Worm (Caenorhabditis elegans) whole organism, young adult: ENCODE data around the gene cyp-33C2.

Source experiments
- B0019.2 ChIP-seq: fragments of 200-800 bp; sonication (Bioruptor generic); conservative IDR thresholded peaks from 2 replicates; pipeline ENCODE4 v1.3.6; 2022; ENCODE audit warnings: missing genetic modification reagents, missing genetic modification characterization, missing compliant biosample characterization
- F22D6.2 ChIP-seq: sonication (generic microtip); optimal IDR thresholded peaks from 2 replicates; lab custom pipeline; 2016; ENCODE audit warnings: mild to moderate bottlenecking, missing genetic modification characterization, missing compliant biosample characterization
- K11D2.4 ChIP-seq: fragments of 200-800 bp; sonication (Bioruptor generic); IDR thresholded peaks from 2 replicates; pipeline ENCODE4 v1.3.6; 2022; ENCODE audit warnings: missing genetic modification reagents, missing genetic modification characterization, missing compliant biosample characterization
- K12H6.12 ChIP-seq: fragments of 200-800 bp; sonication (Bioruptor generic); optimal IDR thresholded peaks from 2 replicates; lab custom pipeline; 2018; ENCODE audit warnings: mild to moderate bottlenecking, missing genetic modification characterization, missing compliant biosample characterization
- T26A5.8 ChIP-seq: sonication (generic microtip); optimal IDR thresholded peaks from 2 replicates; lab custom pipeline; 2016; ENCODE audit warnings: missing genetic modification characterization, missing compliant biosample characterization
- Y53F4B.3 ChIP-seq: fragments of 200-800 bp; sonication (Bioruptor generic); IDR thresholded peaks from 2 replicates; pipeline ENCODE4 v1.3.6; 2022; ENCODE audit warnings: missing genetic modification reagents, missing genetic modification characterization, missing compliant biosample characterization
- atf-7 ChIP-seq: sonication (generic microtip); optimal IDR thresholded peaks from 2 replicates; lab custom pipeline; 2017; ENCODE audit warnings: mild to moderate bottlenecking, missing genetic modification characterization, missing compliant biosample characterization
- attf-6 ChIP-seq: fragments of 200-800 bp; sonication (Bioruptor generic); IDR thresholded peaks from 2 replicates; pipeline ENCODE4 v1.3.6; 2022; ENCODE audit warnings: missing genetic modification reagents, missing genetic modification characterization, missing compliant biosample characterization
- ccch-3 ChIP-seq: fragments of 200-800 bp; sonication (Bioruptor generic); optimal IDR thresholded peaks from 2 replicates; lab custom pipeline; 2018; ENCODE audit warnings: mild to moderate bottlenecking, missing genetic modification characterization, missing compliant biosample characterization
- cebp-1 ChIP-seq, 2 experiments: fragments of 200-800 bp in 1 of 2; sonication (Bioruptor generic) in 1 of 2; sonication (generic microtip) in 1 of 2; IDR thresholded peaks in 1 of 2; optimal IDR thresholded peaks in 1 of 2; 2 replicates each; pipeline versions ENCODE4 v1.3.6 to Lab custom; 2017 to 2022; ENCODE audit warnings: missing compliant biosample characterization in 2 of 2, missing genetic modification characterization in 2 of 2, mild to moderate bottlenecking in 1 of 2, missing genetic modification reagents in 1 of 2, moderate library complexity in 1 of 2
- ceh-100 ChIP-seq: fragments of 200-800 bp; sonication (Bioruptor generic); IDR thresholded peaks from 2 replicates; pipeline ENCODE4 v1.3.6; 2022; ENCODE audit warnings: missing genetic modification reagents, missing genetic modification characterization, missing compliant biosample characterization
- ceh-27 ChIP-seq: fragments of 200-800 bp; sonication (Bioruptor generic); optimal IDR thresholded peaks from 2 replicates; lab custom pipeline; 2018; ENCODE audit warnings: mild to moderate bottlenecking, missing genetic modification characterization, moderate library complexity, missing compliant biosample characterization
- ceh-79 ChIP-seq: sonication (generic microtip); optimal IDR thresholded peaks from 2 replicates; lab custom pipeline; 2017; ENCODE audit warnings: mild to moderate bottlenecking, missing genetic modification characterization, missing compliant biosample characterization
- chd-7 ChIP-seq: sonication (generic microtip); optimal IDR thresholded peaks from 2 replicates; lab custom pipeline; 2016; ENCODE audit warnings: mild to moderate bottlenecking, missing genetic modification characterization, moderate library complexity, missing compliant biosample characterization
- dox-1 ChIP-seq: fragments of 200-800 bp; sonication (Bioruptor generic); IDR thresholded peaks from 2 replicates; pipeline ENCODE4 v1.3.6; 2022; ENCODE audit warnings: missing genetic modification reagents, missing genetic modification characterization, missing compliant biosample characterization
- egrh-3 ChIP-seq: fragments of 200-800 bp; sonication (Bioruptor generic); IDR thresholded peaks from 2 replicates; pipeline ENCODE4 v1.3.6; 2022; ENCODE audit warnings: missing genetic modification reagents, missing genetic modification characterization, missing compliant biosample characterization
- hlh-12 ChIP-seq: sonication (generic microtip); optimal IDR thresholded peaks from 2 replicates; lab custom pipeline; 2016; ENCODE audit warnings: missing genetic modification characterization, missing compliant biosample characterization
- hmg-1.2 ChIP-seq: fragments of 200-800 bp; sonication (Bioruptor generic); IDR thresholded peaks from 2 replicates; pipeline ENCODE4 v1.3.6; 2022; ENCODE audit warnings: missing genetic modification reagents, missing genetic modification characterization, missing compliant biosample characterization
- hrde-1 ChIP-seq: sonication (generic microtip); optimal IDR thresholded peaks from 2 replicates; lab custom pipeline; 2016; ENCODE audit warnings: missing genetic modification characterization, mild to moderate bottlenecking, missing compliant biosample characterization, moderate library complexity, missing genotype, missing genetic modification reagents, borderline replicate concordance
- hsf-1 ChIP-seq: fragments of 200-800 bp; sonication (Bioruptor generic); IDR thresholded peaks from 2 replicates; pipeline ENCODE4 v1.3.6; 2022; ENCODE audit warnings: missing genetic modification reagents, missing genetic modification characterization, missing compliant biosample characterization
- let-526 ChIP-seq: fragments of 200-800 bp; sonication (Bioruptor generic); IDR thresholded peaks from 2 replicates; pipeline ENCODE4 v1.3.6; 2022; ENCODE audit warnings: missing genetic modification reagents, missing genetic modification characterization, missing compliant biosample characterization
- lin-26 ChIP-seq: fragments of 200-800 bp; sonication (Bioruptor generic); IDR thresholded peaks from 2 replicates; pipeline ENCODE4 v1.3.6; 2022; ENCODE audit warnings: missing genetic modification reagents, missing genetic modification characterization, missing compliant biosample characterization
- lin-35 ChIP-seq, 3 experiments: fragments of 150-350 bp in 2 of 3; sonication (generic microtip) in 1 of 3; optimal IDR thresholded peaks; 2 replicates each; lab custom pipeline; 2014 to 2018; ENCODE audit warnings: missing biosample characterization in 3 of 3, missing genetic modification characterization in 3 of 3, missing genetic modification reagents in 3 of 3
- lin-40 ChIP-seq: sonication (generic microtip); optimal IDR thresholded peaks from 2 replicates; lab custom pipeline; 2016; ENCODE audit warnings: missing genetic modification characterization, mild to moderate bottlenecking, missing compliant biosample characterization, missing genotype, missing genetic modification reagents
- mcd-1 ChIP-seq: fragments of 200-800 bp; sonication (Bioruptor generic); IDR thresholded peaks from 2 replicates; pipeline ENCODE4 v1.3.6; 2022; ENCODE audit warnings: missing genetic modification reagents, missing genetic modification characterization, missing compliant biosample characterization
- nhr-120 ChIP-seq: fragments of 200-800 bp; sonication (Bioruptor generic); IDR thresholded peaks from 2 replicates; pipeline ENCODE4 v1.3.6; 2022; ENCODE audit warnings: missing genetic modification characterization, missing compliant biosample characterization
- nhr-80 ChIP-seq: sonication (generic microtip); optimal IDR thresholded peaks from 2 replicates; lab custom pipeline; 2016; ENCODE audit warnings: missing genetic modification characterization, missing compliant biosample characterization
- rpc-1 ChIP-seq, 2 experiments: fragments of 150-350 bp in 1 of 2; sonication (generic microtip) in 1 of 2; optimal IDR thresholded peaks; 2 replicates each; lab custom pipeline; 2014 to 2018; ENCODE audit warnings: missing biosample characterization in 1 of 2, missing genetic modification characterization in 1 of 2, missing genetic modification reagents in 1 of 2, missing genotype in 1 of 2
- snpc-1.1 ChIP-seq: sonication (generic microtip); optimal IDR thresholded peaks from 2 replicates; lab custom pipeline; 2017; ENCODE audit warnings: missing genetic modification characterization, mild to moderate bottlenecking, missing compliant biosample characterization, antibody characterized with exemption, moderate library complexity, missing genotype, missing genetic modification reagents; ENCODE audit not compliant: insufficient read depth
- snpc-4 ChIP-seq, 5 experiments: fragments of 150-350 bp in 1 of 5; sonication (generic microtip) in 4 of 5; optimal IDR thresholded peaks; 2 replicates each; lab custom pipeline; 2014 to 2018; ENCODE audit warnings: missing genetic modification characterization in 5 of 5, missing biosample characterization in 3 of 5, antibody characterized with exemption in 2 of 5, mild to moderate bottlenecking in 2 of 5, missing compliant biosample characterization in 2 of 5, missing genotype in 2 of 5, moderate library complexity in 2 of 5, missing genetic modification reagents in 1 of 5
- tbp1 ChIP-seq: fragments of 200-800 bp; sonication (Bioruptor generic); optimal IDR thresholded peaks from 2 replicates; lab custom pipeline; 2018; ENCODE audit warnings: mild to moderate bottlenecking, missing genetic modification characterization, missing compliant biosample characterization
- unc-62 ChIP-seq: fragments of 150-350 bp; optimal IDR thresholded peaks from 2 replicates; lab custom pipeline; 2014; ENCODE audit warnings: missing biosample characterization, missing genetic modification reagents, missing genetic modification characterization
- zfh-2 ChIP-seq: fragments of 200-800 bp; sonication (Bioruptor generic); conservative IDR thresholded peaks from 2 replicates; pipeline ENCODE4 v1.3.6; 2022; ENCODE audit warnings: missing genetic modification reagents, missing genetic modification characterization, missing compliant biosample characterization
- ztf-18 ChIP-seq: sonication (generic microtip); optimal IDR thresholded peaks from 2 replicates; lab custom pipeline; 2016; ENCODE audit warnings: missing genotype, mild to moderate bottlenecking, missing genetic modification characterization, missing compliant biosample characterization

The cyp-33C2 gene

DNA sequence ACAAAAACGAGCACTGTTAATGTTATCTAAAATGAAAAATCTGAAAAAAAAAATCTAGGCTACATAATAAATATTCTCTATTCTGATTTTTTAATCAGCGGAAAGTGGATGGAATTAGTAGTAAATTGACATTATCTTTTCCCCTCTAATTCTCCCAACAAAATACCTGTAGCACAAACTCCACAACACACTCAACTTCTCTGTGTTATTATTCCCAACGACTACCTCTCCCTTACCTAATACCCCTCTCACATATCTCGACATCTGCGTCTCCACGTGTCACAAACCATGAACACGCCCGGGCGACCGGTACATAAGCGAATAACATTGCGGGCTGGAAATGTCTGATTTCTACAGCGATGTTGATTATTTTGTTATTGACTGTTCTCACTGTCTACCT lies at the start of gene cyp-33C2:
TSS of gene cyp-33C2 (plus strand) at position 327 of the 400 bp plus-strand sequence.
- TF ChIP-seq cebp-1 (GFP tag; IDR thresholded peaks at IDR 0.05; lab: Robert Waterston, UW) = no peak
- TF ChIP-seq cebp-1 (tag; optimal IDR thresholded peaks at IDR 0.05; lab: Kevin White, UChicago) = no peak
- TF ChIP-seq hlh-12 = no peak
- no peak for TF ChIP-seq ceh-100 (GFP tag; lab: Robert Waterston, UW)
- TF ChIP-seq let-526 (GFP tag; lab: Robert Waterston, UW) = peak; percentile 28; the same call in 1 of the 2 replicates
- TF ChIP-seq ceh-79 (tag; lab: Kevin White, UChicago) = no peak
- no peak for TF ChIP-seq rpc-1 (optimal IDR thresholded peaks at IDR 0.05; lab: Kevin White, UChicago)
- no peak for TF ChIP-seq rpc-1 (tag; optimal IDR thresholded peaks at IDR 0.05; lab: Kevin White, UChicago)
- no peak for TF ChIP-seq snpc-1.1 (tag; lab: Kevin White, UChicago)
- TF ChIP-seq F22D6.2 (tag; lab: Kevin White, UChicago) = no peak
- peak; percentile 51 for TF ChIP-seq nhr-80

DNA sequence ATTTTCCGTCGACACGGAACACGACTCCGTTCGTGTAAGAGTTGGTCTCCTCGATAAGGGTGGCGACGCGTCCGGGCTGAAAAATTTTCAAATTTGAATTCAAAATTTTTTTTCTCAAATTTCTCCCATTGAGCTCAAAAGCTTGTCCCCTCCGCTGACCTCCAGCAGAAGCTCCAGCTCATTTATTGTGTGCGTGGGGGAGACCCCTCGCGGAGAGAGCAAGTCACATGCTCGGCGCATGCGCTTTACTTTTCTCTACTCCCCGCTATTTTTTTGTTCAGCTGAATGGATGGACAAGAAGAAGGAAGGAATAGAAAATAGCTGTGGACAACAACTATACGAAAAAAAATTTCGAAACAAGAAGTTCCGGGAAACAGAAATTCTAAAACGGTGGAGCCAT lies 49.8 kb upstream of the cyp-33C2 start:
- TF ChIP-seq lin-35 (GFP tag; optimal IDR thresholded peaks at IDR 0.05; lab: Kevin White, UChicago) = peak in 1 of 3 experiments; percentile 80
- TF ChIP-seq Y53F4B.3 (GFP tag; lab: Robert Waterston, UW) = no peak
- TF ChIP-seq K11D2.4 (GFP tag; lab: Robert Waterston, UW) = peak; percentile 57
- TF ChIP-seq zfh-2 (GFP tag; lab: Robert Waterston, UW) = peak; percentile 84
- peak; percentile 42; the same call in 1 of the 2 replicates for TF ChIP-seq dox-1 (GFP tag; lab: Robert Waterston, UW)
- TF ChIP-seq tbp1 (GFP tag; lab: Kevin White, UChicago) = no peak
- TF ChIP-seq K12H6.12 = peak; percentile 70
- TF ChIP-seq atf-7 = peak; percentile 45
- TF ChIP-seq unc-62 (GFP tag; lab: Kevin White, UChicago) = no peak
- TF ChIP-seq egrh-3 (GFP tag; lab: Robert Waterston, UW) = peak; percentile 31; the same call in 1 of the 2 replicates
- TF ChIP-seq lin-40 (tag; lab: Kevin White, UChicago) = peak; percentile 21
- TF ChIP-seq ceh-27 = peak; percentile 43
- no peak for TF ChIP-seq B0019.2 (GFP tag; lab: Robert Waterston, UW)
- TF ChIP-seq hmg-1.2 (GFP tag; lab: Robert Waterston, UW) = peak; percentile 37; the same call in 1 of the 2 replicates
- peak; percentile 41 for TF ChIP-seq chd-7 (tag; lab: Kevin White, UChicago)
- TF ChIP-seq attf-6 (GFP tag; lab: Robert Waterston, UW) = no peak
- no peak for TF ChIP-seq snpc-4 (GFP tag; optimal IDR thresholded peaks at IDR 0.05; lab: Kevin White, UChicago)
- TF ChIP-seq snpc-4 (tag; optimal IDR thresholded peaks at IDR 0.05; lab: Kevin White, UChicago) = peak in 1 of 4 experiments; percentile 13
- no peak for TF ChIP-seq T26A5.8 (tag; lab: Kevin White, UChicago)
- TF ChIP-seq cebp-1 (GFP tag; IDR thresholded peaks at IDR 0.05; lab: Robert Waterston, UW) = no peak
- TF ChIP-seq cebp-1 (tag; optimal IDR thresholded peaks at IDR 0.05; lab: Kevin White, UChicago) = peak; percentile 74
- TF ChIP-seq nhr-80 = peak; percentile 7
- 0 out of 2 replicates have a peak, but pooled peaks have one; percentile 41 for TF ChIP-seq mcd-1 (GFP tag; lab: Robert Waterston, UW)

DNA sequence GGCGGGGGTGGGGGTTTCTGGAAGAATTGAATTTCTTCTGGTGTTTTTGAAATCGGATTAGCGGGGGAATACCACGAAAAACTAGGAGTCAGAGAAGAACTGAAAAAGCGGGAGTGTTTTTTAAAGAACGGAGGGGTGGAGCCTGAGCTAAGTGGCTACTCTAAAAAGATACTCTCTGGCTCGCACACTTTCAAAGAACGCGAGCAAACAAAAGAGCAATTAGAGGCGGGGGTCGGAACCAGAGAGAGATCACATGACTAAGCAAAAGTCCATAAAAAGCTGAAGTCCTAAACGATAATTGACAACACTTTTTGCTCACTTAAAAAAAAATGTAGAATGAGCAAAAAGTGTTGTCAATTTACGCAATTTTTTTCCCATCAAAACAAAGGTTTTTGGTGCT lies 48.9 kb upstream of the cyp-33C2 start:
- TF ChIP-seq lin-35 (GFP tag; optimal IDR thresholded peaks at IDR 0.05; lab: Kevin White, UChicago) = peak in 1 of 3 experiments; percentile 9
- TF ChIP-seq nhr-120 = no peak
- TF ChIP-seq, all 124 proteins: peak for 1

DNA sequence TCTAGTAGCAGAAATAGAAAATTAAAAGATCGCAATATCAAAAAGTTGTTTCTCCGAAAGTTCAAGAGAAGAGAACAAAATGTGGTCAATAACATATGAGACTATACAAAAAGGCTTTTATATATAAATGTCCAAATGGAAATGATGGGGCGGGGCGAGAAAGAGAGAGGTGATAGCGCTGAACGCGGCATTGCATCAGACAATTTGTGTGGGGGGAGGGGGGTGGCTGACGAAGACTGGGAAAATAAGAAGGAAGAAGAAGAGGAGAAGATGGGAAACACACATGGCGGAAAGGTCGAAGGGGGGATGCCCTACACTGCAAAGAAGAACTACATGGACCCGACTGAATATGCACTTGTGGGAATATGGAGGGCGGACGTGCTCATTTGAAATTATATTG lies 48.0 kb upstream of the cyp-33C2 start:
- no peak for TF ChIP-seq ccch-3 (GFP tag; lab: Kevin White, UChicago)
- TF ChIP-seq hrde-1 (tag; lab: Kevin White, UChicago) = no peak
- peak; percentile 25 for TF ChIP-seq K12H6.12
- no peak for TF ChIP-seq ztf-18 (tag; lab: Kevin White, UChicago)
- peak; percentile 55 for TF ChIP-seq egrh-3 (GFP tag; lab: Robert Waterston, UW)
- TF ChIP-seq lin-35 (GFP tag; optimal IDR thresholded peaks at IDR 0.05; lab: Kevin White, UChicago) = peak in 1 of 3 experiments; percentile 16
- TF ChIP-seq nhr-80 = peak; percentile 36
- TF ChIP-seq cebp-1 (GFP tag; IDR thresholded peaks at IDR 0.05; lab: Robert Waterston, UW) = no peak
- TF ChIP-seq cebp-1 (tag; optimal IDR thresholded peaks at IDR 0.05; lab: Kevin White, UChicago) = peak; percentile 46
- TF ChIP-seq lin-26 (GFP tag; lab: Robert Waterston, UW) = no peak; the same call in 1 of the 2 replicates
- no peak for TF ChIP-seq hsf-1
- TF ChIP-seq dox-1 (GFP tag; lab: Robert Waterston, UW) = peak; percentile 49; the same call in 1 of the 2 replicates
